Fruit fly (Drosophila melanogaster) whole organism, pupa: ENCODE results near the gene Cyp4c3.

Experiments
- CG10348 ChIP-seq: fragments of 200-800 bp; sonication (Bioruptor generic); IDR thresholded peaks from 2 replicates; pipeline ENCODE4 v1.3.6; 2022; ENCODE audit warnings: missing biosample characterization, missing genetic modification characterization
- CG12605 ChIP-seq: fragments of 200-800 bp; sonication (Bioruptor generic); IDR thresholded peaks from 2 replicates; pipeline ENCODE4 v1.3.6; 2022; ENCODE audit warnings: missing biosample characterization, missing genetic modification characterization
- CG13204 ChIP-seq: fragments of 200-800 bp; sonication (Bioruptor generic); optimal IDR thresholded peaks from 2 replicates; lab custom pipeline; 2018; ENCODE audit warnings: missing biosample characterization, mild to moderate bottlenecking, missing genetic modification characterization, moderate library complexity
- CG14655 ChIP-seq: fragments of 200-800 bp; sonication (Bioruptor generic); optimal IDR thresholded peaks from 3 replicates; lab custom pipeline; 2017; ENCODE audit warnings: mild to moderate bottlenecking, missing biosample characterization, missing genetic modification reagents, missing genetic modification characterization
- CG15710 ChIP-seq: fragments of 200-800 bp; sonication (Bioruptor generic); optimal IDR thresholded peaks from 2 replicates; lab custom pipeline; 2018; ENCODE audit warnings: missing biosample characterization, mild to moderate bottlenecking, missing genetic modification characterization, moderate library complexity
- CG17806 ChIP-seq: fragments of 200-800 bp; sonication (Bioruptor generic); optimal IDR thresholded peaks from 2 replicates; lab custom pipeline; 2018; ENCODE audit warnings: missing biosample characterization, mild to moderate bottlenecking, missing genetic modification characterization, moderate library complexity
- CG32121 ChIP-seq: fragments of 200-800 bp; sonication (Bioruptor generic); IDR thresholded peaks from 2 replicates; pipeline ENCODE4 v1.3.6; 2022; ENCODE audit warnings: missing biosample characterization, missing genetic modification characterization
- CG34367 ChIP-seq: fragments of 200-800 bp; sonication (Bioruptor generic); optimal IDR thresholded peaks from 2 replicates; lab custom pipeline; 2018; ENCODE audit warnings: missing biosample characterization, mild to moderate bottlenecking, missing genetic modification characterization
- CG4496 ChIP-seq: fragments of 200-800 bp; sonication (Bioruptor generic); IDR thresholded peaks from 3 replicates; pipeline ENCODE4 v1.3.6; 2022; ENCODE audit warnings: missing biosample characterization, missing genetic modification characterization
- CG8159 ChIP-seq: fragments of 200-800 bp; sonication (Bioruptor generic); optimal IDR thresholded peaks from 3 replicates; lab custom pipeline; 2018; ENCODE audit warnings: missing biosample characterization, mild to moderate bottlenecking, missing genetic modification characterization, moderate library complexity
- CG8301 ChIP-seq: fragments of 200-800 bp; sonication (Bioruptor generic); optimal IDR thresholded peaks from 2 replicates; lab custom pipeline; 2018; ENCODE audit warnings: missing biosample characterization, mild to moderate bottlenecking, missing genetic modification characterization
- CG9948 ChIP-seq: fragments of 200-800 bp; sonication (Bioruptor generic); optimal IDR thresholded peaks from 2 replicates; lab custom pipeline; 2018; ENCODE audit warnings: missing biosample characterization, mild to moderate bottlenecking, missing genetic modification characterization, moderate library complexity
- D1 ChIP-seq: fragments of 200-800 bp; sonication (Bioruptor generic); optimal IDR thresholded peaks from 2 replicates; lab custom pipeline; 2018; ENCODE audit warnings: missing biosample characterization, mild to moderate bottlenecking, missing genetic modification characterization, moderate library complexity
- EcR ChIP-seq: fragments of 200-800 bp; sonication (Bioruptor generic); optimal IDR thresholded peaks from 3 replicates; lab custom pipeline; 2019; ENCODE audit warnings: missing biosample characterization, missing genetic modification characterization, mild to moderate bottlenecking, moderate library complexity, missing genetic modification reagents
- Ets98B ChIP-seq: fragments of 200-800 bp; sonication (Bioruptor generic); IDR thresholded peaks from 2 replicates; pipeline ENCODE4 v1.3.6; 2022; ENCODE audit warnings: missing biosample characterization, missing genetic modification characterization
- Pif1A ChIP-seq: fragments of 200-800 bp; sonication (Bioruptor generic); optimal IDR thresholded peaks from 3 replicates; lab custom pipeline; 2016; ENCODE audit warnings: missing biosample characterization, missing genetic modification characterization
- Pif1B ChIP-seq: fragments of 200-800 bp; sonication (Bioruptor generic); optimal IDR thresholded peaks from 3 replicates; lab custom pipeline; 2016; ENCODE audit warnings: missing biosample characterization, missing genetic modification characterization
- Snoo ChIP-seq: fragments of 200-800 bp; sonication (Bioruptor generic); optimal IDR thresholded peaks from 3 replicates; lab custom pipeline; 2017; ENCODE audit warnings: missing biosample characterization, mild to moderate bottlenecking, missing genetic modification characterization, inconsistent platforms
- fd96Ca ChIP-seq: fragments of 200-800 bp; sonication (Bioruptor generic); IDR thresholded peaks from 3 replicates; pipeline ENCODE4 v1.3.6; 2022; ENCODE audit warnings: missing biosample characterization, missing genetic modification characterization
- gl ChIP-seq: fragments of 200-800 bp; sonication (Bioruptor generic); optimal IDR thresholded peaks from 2 replicates; lab custom pipeline; 2018; ENCODE audit warnings: missing biosample characterization, mild to moderate bottlenecking, missing genetic modification characterization
- rn ChIP-seq: fragments of 200-800 bp; sonication (Bioruptor generic); IDR thresholded peaks from 2 replicates; pipeline ENCODE4 v1.3.6; 2022; ENCODE audit warnings: missing biosample characterization, missing genetic modification characterization

Cyp4c3 gene

DNA sequence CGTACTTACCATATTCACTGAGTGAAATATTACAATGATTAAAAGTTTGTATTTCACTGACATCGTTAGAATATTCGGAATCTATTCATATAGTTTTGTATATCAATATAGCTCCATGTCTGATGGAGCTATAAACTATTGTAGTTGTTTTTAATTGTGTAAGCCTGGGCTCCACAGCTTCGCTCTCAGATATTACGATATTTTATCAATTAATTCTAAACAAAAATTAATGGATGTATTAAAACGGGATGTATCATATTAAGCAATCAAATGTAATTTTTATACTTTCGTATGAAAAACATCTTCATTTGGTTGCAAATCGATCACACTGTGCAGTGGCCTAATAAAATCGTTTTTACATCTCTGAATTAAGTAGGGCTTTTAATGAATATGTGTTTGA, 8.2 kb downstream of the Cyp4c3 start, which contains the start of gene CG33483:
TSS of gene CG33483 (minus strand) at position 101 of the 400 bp plus-strand sequence.
- TF ChIP-seq CG10348, result no peak
- no peak for TF ChIP-seq CG17806
- no peak for TF ChIP-seq CG12605 (GFP tag; lab: Robert Waterston, UW)
- TF ChIP-seq Ets98B (GFP tag; lab: Robert Waterston, UW), result no peak
- TF ChIP-seq CG8159 (tag; lab: Kevin White, UChicago), result no peak
- no peak for TF ChIP-seq D1
- no peak for TF ChIP-seq Pif1A (GFP tag; lab: Kevin White, UChicago)
- no peak for TF ChIP-seq gl (tag; lab: Kevin White, UChicago)
- TF ChIP-seq rn (GFP tag; lab: Robert Waterston, UW), result no peak
- TF ChIP-seq Snoo (tag; lab: Kevin White, UChicago), result no peak
- TF ChIP-seq CG32121, result no peak
- TF ChIP-seq CG13204, result no peak
- no peak for TF ChIP-seq EcR (GFP tag; lab: Kevin White, UChicago)
- no peak for TF ChIP-seq CG8301
- no peak for TF ChIP-seq CG4496
- TF ChIP-seq, all 21 proteins: peak for 0

DNA sequence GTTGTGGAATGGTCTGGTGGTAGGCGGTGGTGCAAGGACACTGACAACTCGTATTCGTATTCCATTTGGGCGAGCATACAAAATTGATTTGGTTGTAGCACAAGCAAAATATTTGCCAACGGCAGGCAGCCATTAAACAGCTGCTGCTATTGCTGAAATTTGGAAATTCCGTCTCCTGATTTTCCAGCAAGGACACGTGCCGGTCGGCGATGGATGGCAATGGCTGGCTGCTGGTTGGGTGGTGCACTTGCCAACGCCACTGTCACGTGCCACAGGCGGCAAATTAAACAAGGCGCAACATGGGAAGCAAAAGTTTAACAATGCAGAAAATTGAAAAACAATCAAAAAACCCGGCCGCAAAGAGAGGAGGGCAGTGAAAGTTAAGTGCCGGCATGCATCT, 10.2 kb downstream of the Cyp4c3 start:
- no peak for TF ChIP-seq CG15710 (tag; lab: Kevin White, UChicago)
- no peak for TF ChIP-seq CG8159 (tag; lab: Kevin White, UChicago)
- no peak for TF ChIP-seq CG4496
- TF ChIP-seq CG14655 (GFP tag; lab: Kevin White, UChicago), result no peak
- no peak for TF ChIP-seq CG9948
- no peak for TF ChIP-seq CG13204
- TF ChIP-seq CG17806, result no peak
- no peak for TF ChIP-seq CG32121
- TF ChIP-seq CG34367 (tag; lab: Kevin White, UChicago), result no peak
- no peak for TF ChIP-seq fd96Ca (GFP tag; lab: Robert Waterston, UW)
- TF ChIP-seq, all 21 proteins: peak for 0

DNA sequence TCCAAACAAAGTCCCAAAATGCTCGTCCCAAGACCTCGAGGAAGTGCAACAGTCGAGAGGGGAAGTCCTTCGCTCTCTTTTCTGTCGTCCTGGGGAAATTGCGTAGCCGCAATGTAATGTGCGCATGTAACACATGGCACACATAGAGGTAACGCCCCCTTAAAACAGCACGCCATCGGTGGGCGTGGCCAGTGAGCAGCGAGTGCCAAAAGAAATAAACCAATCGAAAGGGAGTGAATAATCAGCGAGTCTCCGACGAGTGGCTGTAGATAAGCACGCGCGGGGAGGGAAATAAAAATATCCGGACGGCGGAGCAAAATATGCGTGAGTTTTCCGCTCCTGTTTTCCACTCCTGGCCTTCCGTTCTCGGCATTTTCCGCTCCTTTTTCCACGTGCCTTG, 15.2 kb downstream of the Cyp4c3 start:
- TF ChIP-seq gl (tag; lab: Kevin White, UChicago) (no peak), CG34367 (tag; lab: Kevin White, UChicago) (no peak), CG17806 (no peak), CG15710 (tag; lab: Kevin White, UChicago) (no peak), CG13204 (no peak), D1 (no peak), CG8301 (no peak), CG14655 (GFP tag; lab: Kevin White, UChicago) (no peak), CG8159 (tag; lab: Kevin White, UChicago) (no peak), CG32121 (no peak)

DNA sequence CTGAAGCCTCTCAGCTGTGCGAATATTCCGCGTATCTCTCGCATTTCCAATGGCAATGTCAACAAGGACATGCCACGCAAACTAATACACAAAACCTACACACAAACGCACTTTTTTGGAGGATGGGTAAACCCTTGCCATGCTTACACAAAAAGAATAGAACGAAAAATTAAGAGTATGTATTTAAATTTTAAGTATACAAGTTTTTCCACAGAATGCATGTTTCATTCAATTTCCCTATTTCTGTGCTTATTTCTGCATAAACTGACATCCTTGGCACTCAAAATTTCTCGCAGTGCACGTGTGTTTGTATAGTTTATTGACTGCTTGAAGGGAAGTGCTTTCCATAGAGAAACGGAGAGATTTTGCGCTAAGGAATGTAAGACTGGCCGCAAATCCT, 16.0 kb downstream of the Cyp4c3 start:
- no peak for TF ChIP-seq CG12605 (GFP tag; lab: Robert Waterston, UW)

DNA sequence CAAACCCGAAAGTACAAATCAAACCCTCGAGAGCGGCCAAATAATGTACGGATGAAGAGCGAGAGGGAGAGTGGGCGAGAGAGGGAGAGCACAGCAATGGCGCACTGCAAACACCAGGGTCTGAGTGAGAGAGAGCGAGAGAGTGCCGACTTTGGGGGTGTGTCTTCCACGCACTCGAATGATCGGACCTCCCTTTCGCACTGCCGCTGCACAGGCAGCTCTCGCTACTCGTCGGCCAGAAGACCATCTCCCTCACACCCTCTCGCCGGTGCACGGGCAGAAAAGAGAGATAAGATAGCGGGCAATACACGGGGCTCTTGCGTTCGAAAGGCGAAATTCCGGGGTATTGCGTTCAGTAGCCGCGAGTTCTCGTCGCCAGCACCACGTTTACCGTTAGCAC, 18.6 kb downstream of the Cyp4c3 start, which contains the start of gene Ptx1:
TSS of gene Ptx1 (plus strand) at position 353 of the 400 bp plus-strand sequence.
- TF ChIP-seq gl (tag; lab: Kevin White, UChicago) (no peak), CG34367 (tag; lab: Kevin White, UChicago) (no peak), CG15710 (tag; lab: Kevin White, UChicago) (no peak), fd96Ca (GFP tag; lab: Robert Waterston, UW) (peak; percentile 48; the same call in 1 of the 3 replicates), CG8159 (tag; lab: Kevin White, UChicago) (no peak), Snoo (tag; lab: Kevin White, UChicago) (no peak), CG8301 (no peak), Ets98B (GFP tag; lab: Robert Waterston, UW) (no peak), CG9948 (no peak), CG12605 (GFP tag; lab: Robert Waterston, UW) (no peak), CG10348 (no peak), rn (GFP tag; lab: Robert Waterston, UW) (no peak), CG13204 (no peak), CG4496 (peak; percentile 85), Pif1B (GFP tag; lab: Kevin White, UChicago) (no peak), CG17806 (no peak), Pif1A (GFP tag; lab: Kevin White, UChicago) (no peak), EcR (GFP tag; lab: Kevin White, UChicago) (no peak), CG14655 (GFP tag; lab: Kevin White, UChicago) (no peak), CG32121 (peak; percentile 55; the same call in 1 of the 2 replicates), D1 (no peak)

DNA sequence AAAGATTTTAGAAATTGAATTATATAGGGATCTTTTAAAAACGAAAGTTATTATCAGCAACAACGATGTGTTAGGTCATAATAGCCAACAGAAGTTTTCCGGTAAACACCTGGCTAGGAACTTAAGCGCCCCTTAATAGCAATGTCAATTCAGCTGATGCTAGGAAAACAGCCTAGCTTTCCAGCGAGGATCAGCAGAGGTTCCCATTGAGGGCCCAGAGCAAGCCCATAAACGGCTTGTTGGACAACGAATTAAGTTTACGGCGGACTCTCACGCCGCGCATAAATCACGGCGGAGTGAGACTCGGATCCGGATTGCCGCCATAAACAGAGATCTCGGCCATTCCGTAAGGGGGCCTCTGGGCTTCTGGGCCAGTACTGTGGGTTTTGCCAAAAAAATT, 19.9 kb downstream of the Cyp4c3 start:
- no peak for TF ChIP-seq fd96Ca (GFP tag; lab: Robert Waterston, UW)
- TF ChIP-seq gl (tag; lab: Kevin White, UChicago), result no peak
- no peak for TF ChIP-seq CG15710 (tag; lab: Kevin White, UChicago)
- no peak for TF ChIP-seq rn (GFP tag; lab: Robert Waterston, UW)
- no peak for TF ChIP-seq CG9948
- no peak for TF ChIP-seq CG8159 (tag; lab: Kevin White, UChicago)
- TF ChIP-seq CG32121, result no peak
- no peak for TF ChIP-seq EcR (GFP tag; lab: Kevin White, UChicago)
- no peak for TF ChIP-seq Pif1A (GFP tag; lab: Kevin White, UChicago)

DNA sequence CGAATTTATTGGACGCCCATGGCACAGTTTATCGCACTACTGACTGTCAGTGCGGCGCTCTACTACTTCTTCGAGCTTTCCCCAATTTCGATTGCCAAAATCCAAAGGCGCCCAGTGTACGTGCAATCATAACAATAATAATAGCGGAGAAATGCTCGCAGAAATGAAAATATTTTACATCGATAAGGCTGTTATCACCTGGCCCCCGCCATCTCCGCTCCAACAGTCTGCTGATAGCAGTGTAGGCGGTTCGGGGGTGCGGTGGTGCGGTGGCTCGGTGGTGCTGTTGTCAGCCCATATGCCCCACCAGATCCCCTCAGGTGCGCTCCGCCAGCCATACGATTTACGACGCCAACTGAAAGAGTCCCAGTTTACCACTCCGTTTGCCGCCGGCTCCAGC, 21.4 kb downstream of the Cyp4c3 start:
- TF ChIP-seq fd96Ca (GFP tag; lab: Robert Waterston, UW), result 0 out of 3 replicates have a peak, but pooled peaks have one; percentile 24
- TF ChIP-seq CG9948, result no peak
